Fruit fly (Drosophila melanogaster) whole organism, embryonic: ENCODE results near the gene Pde11.

Source experiments
- Dip2 ChIP-seq: fragments of 200-800 bp; sonication (Bioruptor generic); IDR thresholded peaks from 2 replicates; pipeline ENCODE4 v1.3.6; 2022; ENCODE audit warnings: missing biosample characterization, missing genetic modification characterization
- abd-A ChIP-seq: fragments of 200-800 bp; sonication (Bioruptor generic); optimal IDR thresholded peaks from 3 replicates; lab custom pipeline; 2019; ENCODE audit warnings: missing biosample characterization, mild to moderate bottlenecking, missing genetic modification characterization, moderate library complexity

- TF ChIP-seq Dip2, result no peak
- no peak for TF ChIP-seq abd-A (tag; lab: Kevin White, UChicago)
Observed at dm6 chr2L:18629144-18629543, 39.0 kb upstream of the Pde11 start.
